Worm (Caenorhabditis elegans): Measurements from ENCODE around the gene abce-1.

DNA sequence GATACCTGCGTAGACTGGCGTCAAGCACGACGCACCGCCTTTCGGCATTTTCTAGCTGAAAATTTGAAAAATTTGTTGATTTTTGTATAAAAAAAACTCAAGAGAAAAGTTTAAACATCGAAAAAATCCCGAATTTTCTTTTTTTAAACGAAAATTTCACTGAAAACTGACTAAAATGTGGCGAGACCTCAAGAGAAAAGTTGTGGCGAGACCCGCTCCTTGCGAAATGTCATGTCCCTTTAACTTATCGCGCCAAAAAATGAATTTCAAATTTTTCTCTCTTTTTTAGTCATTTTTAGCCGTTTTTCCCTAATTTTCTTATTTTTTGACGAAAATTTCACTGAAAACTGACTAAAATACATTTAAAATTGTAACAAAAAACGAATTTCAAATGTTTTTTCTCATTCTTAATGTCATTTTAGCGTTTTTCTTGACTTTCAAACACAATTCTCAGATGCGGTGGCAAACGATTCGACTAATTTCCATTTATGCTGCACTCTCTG is 15.9 kb downstream of the abce-1 start, which contains the start of the genes snpc-1.2 and Y39E4B.5:
- TF ChIP-seq med-1 (GFP tag; optimal IDR thresholded peaks at IDR 0.05; ENCODE audit: insufficient read depth) = no peak
- TF ChIP-seq flt-1 (GFP tag; IDR thresholded peaks at IDR 0.05) = no peak
- TF ChIP-seq tab-1 (GFP tag; IDR thresholded peaks at IDR 0.05) = no peak

All from whole organism, midembryonic.